Worm (Caenorhabditis elegans) whole organism, young adult: ENCODE measurements around the gene srh-209.

Source experiments
- F52B5.7 ChIP-seq: sonication (generic microtip); optimal IDR thresholded peaks from 2 replicates; lab custom pipeline; 2016; ENCODE audit warnings: mild to moderate bottlenecking, missing genetic modification characterization, missing compliant biosample characterization
- T26A5.8 ChIP-seq: sonication (generic microtip); optimal IDR thresholded peaks from 2 replicates; lab custom pipeline; 2016; ENCODE audit warnings: missing genetic modification characterization, missing compliant biosample characterization
- atf-7 ChIP-seq: sonication (generic microtip); optimal IDR thresholded peaks from 2 replicates; lab custom pipeline; 2017; ENCODE audit warnings: mild to moderate bottlenecking, missing genetic modification characterization, missing compliant biosample characterization
- ceh-100 ChIP-seq: fragments of 200-800 bp; sonication (Bioruptor generic); IDR thresholded peaks from 2 replicates; pipeline ENCODE4 v1.3.6; 2022; ENCODE audit warnings: missing genetic modification reagents, missing genetic modification characterization, missing compliant biosample characterization
- madf-10 ChIP-seq: sonication (generic microtip); optimal IDR thresholded peaks from 2 replicates; lab custom pipeline; 2016; ENCODE audit warnings: mild to moderate bottlenecking, missing genetic modification characterization, missing compliant biosample characterization
- nhr-120 ChIP-seq: fragments of 200-800 bp; sonication (Bioruptor generic); IDR thresholded peaks from 2 replicates; pipeline ENCODE4 v1.3.6; 2022; ENCODE audit warnings: missing genetic modification characterization, missing compliant biosample characterization
- rec-8 ChIP-seq, 2 experiments: sonication (generic microtip); optimal IDR thresholded peaks; 2 replicates each; lab custom pipeline; 2016; ENCODE audit warnings: mild to moderate bottlenecking in 2 of 2, missing genetic modification characterization in 2 of 2, missing genetic modification reagents in 2 of 2, missing genotype in 2 of 2, missing biosample characterization in 1 of 2, missing compliant biosample characterization in 1 of 2, moderate library complexity in 1 of 2
- ztf-18 ChIP-seq: sonication (generic microtip); optimal IDR thresholded peaks from 2 replicates; lab custom pipeline; 2016; ENCODE audit warnings: missing genotype, mild to moderate bottlenecking, missing genetic modification characterization, missing compliant biosample characterization

srh-209 gene

DNA sequence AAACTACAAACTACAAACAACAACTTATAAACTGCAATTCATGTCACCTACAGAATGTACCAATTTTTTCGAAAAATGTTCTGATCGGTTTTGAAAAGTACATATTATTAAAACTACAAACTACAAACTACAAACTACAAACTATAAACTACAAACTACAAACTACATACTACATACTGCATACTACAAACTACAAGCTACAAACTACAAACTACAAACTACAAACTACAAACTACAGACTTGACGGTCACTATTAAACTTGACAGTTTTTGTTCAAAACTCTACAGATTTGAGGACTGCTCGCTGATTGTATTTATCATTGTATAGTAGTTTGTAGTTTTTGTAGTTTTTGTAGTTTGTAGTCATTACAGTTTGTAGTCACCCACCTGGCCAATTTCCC is 50.4 kb downstream of the srh-209 start:
- no peak for TF ChIP-seq atf-7
- no peak for TF ChIP-seq ceh-100 (GFP tag; lab: Robert Waterston, UW)
- no peak for TF ChIP-seq madf-10 (tag; lab: Kevin White, UChicago)
- no peak for TF ChIP-seq nhr-120 (GFP tag; lab: Robert Waterston, UW)
- TF ChIP-seq F52B5.7 (tag; lab: Kevin White, UChicago), result no peak
- TF ChIP-seq T26A5.8 (tag; lab: Kevin White, UChicago), result no peak
- TF ChIP-seq ztf-18 (tag; lab: Kevin White, UChicago), result no peak
- no peak for TF ChIP-seq rec-8 (tag; optimal IDR thresholded peaks at IDR 0.05; lab: Kevin White, UChicago)
